Fruit fly (Drosophila melanogaster): ENCODE data around the gene dac.

dac gene

dm6 chr2L:16442620-16443019, 43.2 kb downstream of the dac start:
- TF ChIP-seq psq (optimal IDR thresholded peaks at IDR 0.05) (no peak), insv (optimal IDR thresholded peaks at IDR 0.05) (no peak), ttk (optimal IDR thresholded peaks at IDR 0.05) (no peak), Myc (optimal IDR thresholded peaks at IDR 0.05) (no peak), Sin3A (optimal IDR thresholded peaks at IDR 0.05) (no peak), h (optimal IDR thresholded peaks at IDR 0.05) (no peak)

dm6 chr2L:16437945-16438344, 47.9 kb downstream of the dac start:
- no peak for TF ChIP-seq psq (optimal IDR thresholded peaks at IDR 0.05)
- no peak for TF ChIP-seq Myc (optimal IDR thresholded peaks at IDR 0.05)
- no peak for TF ChIP-seq insv (optimal IDR thresholded peaks at IDR 0.05)
- no peak for TF ChIP-seq Sin3A (optimal IDR thresholded peaks at IDR 0.05)
- TF ChIP-seq h (optimal IDR thresholded peaks at IDR 0.05), result no peak
- TF ChIP-seq ttk (optimal IDR thresholded peaks at IDR 0.05), result no peak

- TF ChIP-seq Myc (optimal IDR thresholded peaks at IDR 0.05) (no peak), h (optimal IDR thresholded peaks at IDR 0.05) (no peak), insv (optimal IDR thresholded peaks at IDR 0.05) (no peak), ttk (optimal IDR thresholded peaks at IDR 0.05) (no peak)
These were observed 50.2 kb downstream of the dac start for dm6 chr2L:16435637-16436036.

dm6 chr2L:16422657-16423473, 62.9 kb downstream of the dac start:
- TF ChIP-seq Myc (optimal IDR thresholded peaks at IDR 0.05), result no peak
- TF ChIP-seq insv (optimal IDR thresholded peaks at IDR 0.05), result no peak
- TF ChIP-seq Sin3A (optimal IDR thresholded peaks at IDR 0.05), result no peak
- no peak for TF ChIP-seq ttk (optimal IDR thresholded peaks at IDR 0.05)

All from Kc167 (cell line).